Fruit fly (Drosophila melanogaster) whole organism, adult: Measurements from ENCODE around the gene BuGZ.

Experiments
- CG12768 ChIP-seq: fragments of 200-800 bp; sonication (Bioruptor generic); optimal IDR thresholded peaks from 2 replicates; lab custom pipeline; 2017; ENCODE audit warnings: missing biosample characterization, missing genetic modification characterization, mild to moderate bottlenecking, moderate library complexity, missing genetic modification reagents
- CG14711 ChIP-seq: fragments of 200-800 bp; sonication (Bioruptor generic); optimal IDR thresholded peaks from 2 replicates; lab custom pipeline; 2018; ENCODE audit warnings: missing biosample characterization, mild to moderate bottlenecking, missing genetic modification characterization, moderate library complexity
- CG33017 ChIP-seq: fragments of 200-800 bp; sonication (Bioruptor generic); optimal IDR thresholded peaks from 2 replicates; lab custom pipeline; 2018; ENCODE audit warnings: missing biosample characterization, mild to moderate bottlenecking, missing genetic modification characterization, moderate library complexity
- Hr96 ChIP-seq: fragments of 200-800 bp; sonication (Bioruptor generic); optimal IDR thresholded peaks from 2 replicates; lab custom pipeline; 2016; ENCODE audit warnings: missing biosample characterization, missing genetic modification characterization
- Mnt ChIP-seq: fragments of 200-800 bp; sonication (Bioruptor generic); optimal IDR thresholded peaks from 2 replicates; lab custom pipeline; 2016; ENCODE audit warnings: missing biosample characterization, mild to moderate bottlenecking, missing genetic modification characterization
- tj ChIP-seq: fragments of 200-800 bp; sonication (Bioruptor generic); optimal IDR thresholded peaks from 3 replicates; lab custom pipeline; 2017; ENCODE audit warnings: missing biosample characterization, mild to moderate bottlenecking, missing genetic modification characterization, moderate library complexity

- TF ChIP-seq Mnt (no peak), CG12768 (GFP tag; lab: Kevin White, UChicago) (no peak), CG33017 (no peak), CG14711 (tag; lab: Kevin White, UChicago) (no peak), Hr96 (GFP tag; lab: Kevin White, UChicago) (no peak), tj (no peak)
These were observed 32.5 kb upstream of the BuGZ start for dm6 chr2L:16710677-16711076.
